Fruit fly (Drosophila melanogaster) whole organism, embryonic: Measurements from ENCODE around the gene CG10907.

Experiments used
- Adf1 ChIP-seq: fragments of 200-800 bp; sonication (Bioruptor generic); IDR thresholded peaks from 2 replicates; pipeline ENCODE4 v1.3.6; 2022; ENCODE audit warnings: missing biosample characterization, missing genetic modification characterization
- Bteb2 ChIP-seq: fragments of 200-800 bp; sonication (Bioruptor generic); optimal IDR thresholded peaks from 2 replicates; lab custom pipeline; 2016; ENCODE audit warnings: missing biosample characterization, missing genetic modification characterization
- CG11504 ChIP-seq: fragments of 200-800 bp; sonication (Bioruptor generic); optimal IDR thresholded peaks from 3 replicates; lab custom pipeline; 2019; ENCODE audit warnings: missing biosample characterization, mild to moderate bottlenecking, missing genetic modification characterization, moderate library complexity
- CG12155 ChIP-seq: fragments of 200-800 bp; sonication (Bioruptor generic); optimal IDR thresholded peaks from 3 replicates; lab custom pipeline; 2016; ENCODE audit warnings: missing biosample characterization, missing genetic modification characterization
- CG13123 ChIP-seq: fragments of 200-800 bp; sonication (Bioruptor generic); optimal IDR thresholded peaks from 2 replicates; lab custom pipeline; 2016; ENCODE audit warnings: missing biosample characterization, missing genetic modification characterization
- CG13287 ChIP-seq: fragments of 200-800 bp; sonication (Bioruptor generic); IDR thresholded peaks from 2 replicates; pipeline ENCODE4 v1.3.6; 2022; ENCODE audit warnings: missing biosample characterization, missing genetic modification characterization; ENCODE audit not compliant: partially characterized antibody
- CG14014 ChIP-seq: fragments of 200-800 bp; sonication (Bioruptor generic); IDR thresholded peaks from 2 replicates; pipeline ENCODE4 v1.3.6; 2022; ENCODE audit warnings: missing biosample characterization, missing genetic modification characterization
- CG1529 ChIP-seq: fragments of 200-800 bp; sonication (Bioruptor generic); optimal IDR thresholded peaks from 3 replicates; lab custom pipeline; 2018; ENCODE audit warnings: missing biosample characterization, missing genetic modification characterization
- CG15696 ChIP-seq: fragments of 200-800 bp; sonication (Bioruptor generic); optimal IDR thresholded peaks from 2 replicates; lab custom pipeline; 2019; ENCODE audit warnings: missing biosample characterization, mild to moderate bottlenecking, missing genetic modification characterization, moderate library complexity
- CG17359 ChIP-seq: fragments of 200-800 bp; sonication (Bioruptor generic); optimal IDR thresholded peaks from 3 replicates; lab custom pipeline; 2018; ENCODE audit warnings: missing biosample characterization, mild to moderate bottlenecking, missing genetic modification characterization, moderate library complexity
- CG18764 ChIP-seq: fragments of 200-800 bp; sonication (Bioruptor generic); optimal IDR thresholded peaks from 3 replicates; lab custom pipeline; 2016; ENCODE audit warnings: missing biosample characterization, missing genetic modification characterization
- CG2889 ChIP-seq: fragments of 200-800 bp; sonication (Bioruptor generic); IDR thresholded peaks from 3 replicates; pipeline ENCODE4 v1.3.6; 2022; ENCODE audit warnings: missing biosample characterization, missing genetic modification characterization
- CG3065 ChIP-seq: fragments of 200-800 bp; sonication (Bioruptor generic); optimal IDR thresholded peaks from 2 replicates; lab custom pipeline; 2016; ENCODE audit warnings: missing biosample characterization, missing genetic modification characterization
- CG31388 ChIP-seq: fragments of 200-800 bp; sonication (Bioruptor generic); optimal IDR thresholded peaks from 2 replicates; lab custom pipeline; 2016; ENCODE audit warnings: missing biosample characterization, missing genetic modification characterization
- CG4328 ChIP-seq: fragments of 200-800 bp; sonication (Bioruptor generic); optimal IDR thresholded peaks from 3 replicates; lab custom pipeline; 2017; ENCODE audit warnings: missing biosample characterization, missing genetic modification reagents, missing genetic modification characterization
- CG4404 ChIP-seq: fragments of 200-800 bp; sonication (Bioruptor generic); IDR thresholded peaks from 2 replicates; pipeline ENCODE4 v1.3.6; 2022; ENCODE audit warnings: missing biosample characterization, missing genetic modification characterization
- CG4707 ChIP-seq: fragments of 200-800 bp; sonication (Bioruptor generic); optimal IDR thresholded peaks from 2 replicates; lab custom pipeline; 2018; ENCODE audit warnings: missing biosample characterization, mild to moderate bottlenecking, missing genetic modification characterization, moderate library complexity
- CG7271 ChIP-seq: fragments of 200-800 bp; sonication (Bioruptor generic); optimal IDR thresholded peaks from 2 replicates; lab custom pipeline; 2018; ENCODE audit warnings: missing biosample characterization, mild to moderate bottlenecking, missing genetic modification characterization, moderate library complexity
- CG9817 ChIP-seq: fragments of 200-800 bp; sonication (Bioruptor generic); optimal IDR thresholded peaks from 2 replicates; lab custom pipeline; 2018; ENCODE audit warnings: missing biosample characterization, mild to moderate bottlenecking, missing genetic modification characterization, moderate library complexity
- Chrac-16 ChIP-seq: fragments of 200-800 bp; sonication (Bioruptor generic); optimal IDR thresholded peaks from 3 replicates; lab custom pipeline; 2016; ENCODE audit warnings: missing biosample characterization, missing genetic modification characterization
- CrebB ChIP-seq: fragments of 200-800 bp; sonication (Bioruptor generic); optimal IDR thresholded peaks from 3 replicates; lab custom pipeline; 2018; ENCODE audit warnings: missing biosample characterization, mild to moderate bottlenecking, missing genetic modification characterization
- Ets97D ChIP-seq: fragments of 200-800 bp; sonication (Bioruptor generic); optimal IDR thresholded peaks from 3 replicates; lab custom pipeline; 2016; ENCODE audit warnings: missing biosample characterization, missing genetic modification characterization
- H15 ChIP-seq: fragments of 200-800 bp; sonication (Bioruptor generic); IDR thresholded peaks from 3 replicates; pipeline ENCODE4 v1.3.6; 2022; ENCODE audit warnings: missing biosample characterization, missing genetic modification characterization
- HmgD ChIP-seq: fragments of 200-800 bp; sonication (Bioruptor generic); optimal IDR thresholded peaks from 3 replicates; lab custom pipeline; 2016; ENCODE audit warnings: missing biosample characterization, missing genetic modification characterization
- HmgZ ChIP-seq: fragments of 200-800 bp; sonication (Bioruptor generic); optimal IDR thresholded peaks from 2 replicates; lab custom pipeline; 2018; ENCODE audit warnings: missing biosample characterization, mild to moderate bottlenecking, missing genetic modification characterization
- Kr ChIP-seq: fragments of 200-800 bp; sonication (Bioruptor generic); optimal IDR thresholded peaks from 2 replicates; lab custom pipeline; 2017; ENCODE audit warnings: missing biosample characterization, mild to moderate bottlenecking, missing genetic modification characterization
- Med ChIP-seq: fragments of 200-800 bp; sonication (Bioruptor generic); peaks from one replicate; lab custom pipeline; 2016; ENCODE audit warnings: missing biosample characterization, missing genetic modification characterization, mild to moderate bottlenecking, inconsistent platforms, moderate library complexity
- PHDP ChIP-seq: fragments of 200-800 bp; sonication (Bioruptor generic); optimal IDR thresholded peaks from 3 replicates; lab custom pipeline; 2018; ENCODE audit warnings: missing biosample characterization, mild to moderate bottlenecking, missing genetic modification characterization, moderate library complexity
- Scr ChIP-seq: fragments of 200-800 bp; sonication (Bioruptor generic); IDR thresholded peaks from 2 replicates; pipeline ENCODE4 v1.3.6; 2022; ENCODE audit warnings: missing biosample characterization, missing genetic modification characterization; ENCODE audit not compliant: partially characterized antibody
- Side ChIP-seq: fragments of 200-800 bp; sonication (Bioruptor generic); optimal IDR thresholded peaks from 2 replicates; lab custom pipeline; 2016; ENCODE audit warnings: missing biosample characterization, missing genetic modification characterization
- Spps ChIP-seq: fragments of 200-800 bp; sonication (Bioruptor generic); optimal IDR thresholded peaks from 2 replicates; lab custom pipeline; 2018; ENCODE audit warnings: missing biosample characterization, mild to moderate bottlenecking, missing genetic modification characterization
- Sry-β ChIP-seq: fragments of 200-800 bp; sonication (Bioruptor generic); optimal IDR thresholded peaks from 2 replicates; lab custom pipeline; 2018; ENCODE audit warnings: missing biosample characterization, mild to moderate bottlenecking, missing genetic modification characterization, moderate library complexity
- Trl ChIP-seq, 3 experiments: fragments of >200 bp in 2 of 3; fragments of 200-800 bp in 1 of 3; sonication (Bioruptor generic) in 1 of 3; optimal IDR thresholded peaks; 2 replicates in 1 of 3; 3 replicates in 2 of 3; lab custom pipeline; 2016 to 2017; ENCODE audit warnings: missing biosample characterization in 1 of 3, missing genetic modification characterization in 1 of 3
- ac ChIP-seq: fragments of 200-800 bp; sonication (Bioruptor generic); optimal IDR thresholded peaks from 3 replicates; lab custom pipeline; 2017; ENCODE audit warnings: missing biosample characterization, mild to moderate bottlenecking, missing genetic modification characterization
- aop ChIP-seq: fragments of 200-800 bp; sonication (Bioruptor generic); IDR thresholded peaks from 2 replicates; pipeline ENCODE4 v1.3.6; 2022; ENCODE audit warnings: missing biosample characterization, missing genetic modification characterization
- bbx ChIP-seq: fragments of 200-800 bp; sonication (Bioruptor generic); IDR thresholded peaks from 2 replicates; pipeline ENCODE4 v1.3.6; 2022; ENCODE audit warnings: missing biosample characterization, missing genetic modification characterization; ENCODE audit not compliant: partially characterized antibody
- corto ChIP-seq: fragments of 200-800 bp; sonication (Bioruptor generic); optimal IDR thresholded peaks from 2 replicates; lab custom pipeline; 2016; ENCODE audit warnings: missing biosample characterization, mild to moderate bottlenecking, missing genetic modification characterization, moderate library complexity
- dm ChIP-seq: fragments of 200-800 bp; sonication (Bioruptor generic); optimal IDR thresholded peaks from 3 replicates; lab custom pipeline; 2016; ENCODE audit warnings: missing biosample characterization, missing genetic modification characterization
- esg ChIP-seq: fragments of 200-800 bp; sonication (Bioruptor generic); conservative IDR thresholded peaks from 2 replicates; pipeline ENCODE4 v1.3.6; 2022; ENCODE audit warnings: missing biosample characterization, missing genetic modification characterization
- ewg ChIP-seq: fragments of 200-800 bp; sonication (Bioruptor generic); optimal IDR thresholded peaks from 3 replicates; lab custom pipeline; 2017; ENCODE audit warnings: mild to moderate bottlenecking, missing biosample characterization, missing genetic modification reagents, missing genetic modification characterization
- fd96Cb ChIP-seq: fragments of 200-800 bp; sonication (Bioruptor generic); optimal IDR thresholded peaks from 2 replicates; lab custom pipeline; 2018; ENCODE audit warnings: missing biosample characterization, mild to moderate bottlenecking, missing genetic modification characterization, moderate library complexity
- ftz-f1 ChIP-seq: fragments of 200-800 bp; sonication (Bioruptor generic); optimal IDR thresholded peaks from 2 replicates; lab custom pipeline; 2016; ENCODE audit warnings: missing biosample characterization, missing genetic modification characterization
- hkb ChIP-seq, 2 experiments: fragments of 200-800 bp in 1 of 2; fragments of >200 bp in 1 of 2; sonication (Bioruptor generic) in 1 of 2; IDR thresholded peaks in 1 of 2; optimal IDR thresholded peaks in 1 of 2; 2 replicates each; pipeline versions ENCODE4 v1.3.6 to Lab custom; 2017 to 2022; ENCODE audit warnings: missing biosample characterization in 1 of 2, missing genetic modification characterization in 1 of 2
- mld ChIP-seq: fragments of 200-800 bp; sonication (Bioruptor generic); IDR thresholded peaks from 3 replicates; pipeline ENCODE4 v1.3.6; 2022; ENCODE audit warnings: missing biosample characterization, missing genetic modification characterization; ENCODE audit not compliant: partially characterized antibody
- prd ChIP-seq, 3 experiments: fragments of >200 bp in 2 of 3; fragments of 200-800 bp in 1 of 3; sonication (Bioruptor generic) in 1 of 3; optimal IDR thresholded peaks in 2 of 3; IDR thresholded peaks in 1 of 3; 2 replicates in 2 of 3; 3 replicates in 1 of 3; pipeline versions ENCODE4 v1.3.6 to Lab custom; 2017 to 2022; ENCODE audit warnings: missing biosample characterization in 1 of 3, missing genetic modification characterization in 1 of 3
- sens ChIP-seq: fragments of 200-800 bp; sonication (Bioruptor generic); peaks from one replicate; lab custom pipeline; 2016; ENCODE audit warnings: missing biosample characterization, missing genetic modification characterization
- sqz ChIP-seq: fragments of 200-800 bp; sonication (Bioruptor generic); optimal IDR thresholded peaks from 3 replicates; lab custom pipeline; 2018; ENCODE audit warnings: missing biosample characterization, mild to moderate bottlenecking, missing genetic modification characterization
- ssp ChIP-seq: fragments of 200-800 bp; sonication (Bioruptor generic); IDR thresholded peaks from 2 replicates; pipeline ENCODE4 v1.3.6; 2022; ENCODE audit warnings: missing biosample characterization, missing genetic modification characterization
- yki ChIP-seq: fragments of >200 bp; optimal IDR thresholded peaks from 3 replicates; lab custom pipeline; 2018
- zen ChIP-seq: fragments of 200-800 bp; sonication (Bioruptor generic); optimal IDR thresholded peaks from 3 replicates; lab custom pipeline; 2018; ENCODE audit warnings: missing biosample characterization, mild to moderate bottlenecking, missing genetic modification characterization, moderate library complexity

Gene CG10907

DNA sequence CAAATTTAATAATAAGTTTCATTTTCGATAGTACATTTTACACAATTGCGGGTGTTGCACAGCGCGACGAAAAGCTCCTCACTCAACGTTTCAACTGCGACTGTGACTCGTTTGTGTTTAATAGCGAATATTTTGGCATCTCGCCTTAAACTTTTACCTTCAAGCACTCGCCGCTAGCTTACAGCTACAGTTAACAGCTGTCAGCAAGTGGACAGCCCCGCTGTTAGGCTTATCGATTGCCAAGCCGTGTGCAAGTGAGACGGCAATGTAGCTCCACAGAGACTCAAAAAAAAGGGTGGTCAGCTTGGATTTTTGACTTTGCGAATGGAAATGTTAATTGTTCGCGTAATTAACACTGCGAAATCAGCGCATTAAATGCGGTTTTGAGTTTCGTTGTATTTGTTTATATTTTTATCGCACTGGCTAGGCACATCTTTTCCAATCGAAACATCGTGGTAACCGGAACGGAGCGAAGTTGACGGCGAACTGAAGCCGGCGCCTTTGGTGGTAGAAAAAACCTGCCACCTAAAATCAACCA is 27.6 kb upstream of the CG10907 start, which contains the start of gene loaf (continued):
- TF ChIP-seq ssp (GFP tag; lab: Robert Waterston, UW) (no peak), CG4707 (no peak), esg (GFP tag; lab: Robert Waterston, UW) (no peak), HmgD (GFP tag; lab: Kevin White, UChicago) (no peak), CG7271 (tag; lab: Kevin White, UChicago) (no peak), CG3065 (GFP tag; lab: Kevin White, UChicago) (no peak), PHDP (tag; lab: Kevin White, UChicago) (no peak), fd96Cb (tag; lab: Kevin White, UChicago) (no peak), CG9817 (no peak), Med (GFP tag; lab: Kevin White, UChicago) (peak; percentile 68), ewg (GFP tag; lab: Kevin White, UChicago) (no peak), Ets97D (GFP tag; lab: Kevin White, UChicago) (no peak), CG18764 (GFP tag; lab: Kevin White, UChicago) (no peak), CG17359 (tag; lab: Kevin White, UChicago) (no peak), ac (GFP tag; lab: Kevin White, UChicago) (no peak), Scr (GFP tag; lab: Robert Waterston, UW) (no peak), CG14014 (GFP tag; lab: Robert Waterston, UW) (no peak), Bteb2 (no peak), CrebB (tag; lab: Kevin White, UChicago) (no peak), sens (GFP tag; lab: Kevin White, UChicago) (peak; percentile 62), bbx (GFP tag; lab: Robert Waterston, UW) (0 out of 2 replicates have a peak, but pooled peaks have one; percentile 13), sqz (GFP tag; lab: Kevin White, UChicago) (no peak), aop (GFP tag; lab: Robert Waterston, UW) (no peak), CG2889 (GFP tag; lab: Robert Waterston, UW) (no peak), mld (GFP tag; lab: Robert Waterston, UW) (no peak), CG1529 (GFP tag; lab: Kevin White, UChicago) (no peak), Trl (optimal IDR thresholded peaks at IDR 0.05; lab: Kevin White, UChicago) (no peak), Trl (GFP tag; optimal IDR thresholded peaks at IDR 0.05; lab: Kevin White, UChicago) (no peak), CG31388 (GFP tag; lab: Kevin White, UChicago) (no peak), prd (optimal IDR thresholded peaks at IDR 0.05; lab: Kevin White, UChicago) (no peak), prd (GFP tag; IDR thresholded peaks at IDR 0.05; lab: Robert Waterston, UW) (no peak), corto (no peak), CG12155 (GFP tag; lab: Kevin White, UChicago) (peak; percentile 97), hkb (optimal IDR thresholded peaks at IDR 0.05; lab: Kevin White, UChicago) (no peak), hkb (GFP tag; IDR thresholded peaks at IDR 0.05; lab: Robert Waterston, UW) (no peak), HmgZ (tag; lab: Kevin White, UChicago) (no peak), Spps (no peak), Kr (GFP tag; lab: Kevin White, UChicago) (no peak), CG4404 (GFP tag; lab: Robert Waterston, UW) (no peak), H15 (GFP tag; lab: Robert Waterston, UW) (no peak), yki (lab: Kevin White, UChicago) (no peak), CG13123 (GFP tag; lab: Kevin White, UChicago) (no peak), ftz-f1 (peak; percentile 0), Sry-β (no peak), Chrac-16 (GFP tag; lab: Kevin White, UChicago) (no peak), CG11504 (tag; lab: Kevin White, UChicago) (no peak), Adf1 (GFP tag; lab: Robert Waterston, UW) (no peak), Side (GFP tag; lab: Kevin White, UChicago) (no peak), zen (no peak), CG15696 (tag; lab: Kevin White, UChicago) (no peak), CG4328 (GFP tag; lab: Kevin White, UChicago) (no peak), CG13287 (GFP tag; lab: Robert Waterston, UW) (peak; percentile 49; the same call in 1 of the 2 replicates), dm (no peak)
